Fruit fly (Drosophila melanogaster) whole organism, embryonic: ENCODE data around the gene CG1103.
A peak's percentile ranks its signal among the peaks of the same experiment; 100 is the strongest.

Source experiments
- Abd-B ChIP-seq: fragments of 200-800 bp; sonication (Bioruptor generic); optimal IDR thresholded peaks from 2 replicates; lab custom pipeline; 2018; ENCODE audit warnings: missing biosample characterization, mild to moderate bottlenecking, missing genetic modification characterization, moderate library complexity
- Atf-2 ChIP-seq: fragments of 200-800 bp; sonication (Bioruptor generic); optimal IDR thresholded peaks from 2 replicates; lab custom pipeline; 2016; ENCODE audit warnings: missing biosample characterization, missing genetic modification characterization
- C15 ChIP-seq: fragments of 200-800 bp; sonication (Bioruptor generic); IDR thresholded peaks from 3 replicates; pipeline ENCODE4 v1.3.6; 2022; ENCODE audit warnings: missing biosample characterization, missing genetic modification characterization
- CG10565 ChIP-seq: fragments of 200-800 bp; sonication (Bioruptor generic); optimal IDR thresholded peaks from 3 replicates; lab custom pipeline; 2016; ENCODE audit warnings: missing biosample characterization, mild to moderate bottlenecking, missing genetic modification characterization
- CG14441 ChIP-seq: fragments of 200-800 bp; sonication (Bioruptor generic); IDR thresholded peaks from 2 replicates; pipeline ENCODE4 v1.3.6; 2022; ENCODE audit warnings: missing biosample characterization, missing genetic modification characterization
- CG17328 ChIP-seq: fragments of 200-800 bp; sonication (Bioruptor generic); IDR thresholded peaks from 2 replicates; pipeline ENCODE4 v1.3.6; 2022; ENCODE audit warnings: missing biosample characterization, missing genetic modification characterization
- CG2678 ChIP-seq: fragments of 200-800 bp; sonication (Bioruptor generic); optimal IDR thresholded peaks from 3 replicates; lab custom pipeline; 2019; ENCODE audit warnings: missing biosample characterization, mild to moderate bottlenecking, missing genetic modification characterization, moderate library complexity
- CG30403 ChIP-seq: fragments of 200-800 bp; sonication (Bioruptor generic); optimal IDR thresholded peaks from 3 replicates; lab custom pipeline; 2016; ENCODE audit warnings: missing biosample characterization, missing genetic modification characterization
- CG31388 ChIP-seq: fragments of 200-800 bp; sonication (Bioruptor generic); optimal IDR thresholded peaks from 2 replicates; lab custom pipeline; 2016; ENCODE audit warnings: missing biosample characterization, missing genetic modification characterization
- CG34376 ChIP-seq: fragments of 200-800 bp; sonication (Bioruptor generic); optimal IDR thresholded peaks from 2 replicates; lab custom pipeline; 2018; ENCODE audit warnings: missing biosample characterization, mild to moderate bottlenecking, missing genetic modification characterization
- CG34422 ChIP-seq: fragments of 200-800 bp; sonication (Bioruptor generic); IDR thresholded peaks from 3 replicates; pipeline ENCODE4 v1.3.6; 2022; ENCODE audit warnings: missing biosample characterization, missing genetic modification characterization
- CG3726 ChIP-seq: fragments of 200-800 bp; sonication (Bioruptor generic); IDR thresholded peaks from 3 replicates; pipeline ENCODE4, ENCODE4 v1.3.6; 2022; ENCODE audit warnings: missing biosample characterization, missing genetic modification characterization
- CG4360 ChIP-seq: fragments of 200-800 bp; sonication (Bioruptor generic); IDR thresholded peaks from 2 replicates; pipeline ENCODE4 v1.3.6; 2022; ENCODE audit warnings: missing biosample characterization, missing genetic modification characterization
- CG4424 ChIP-seq: fragments of 200-800 bp; sonication (Bioruptor generic); optimal IDR thresholded peaks from 3 replicates; lab custom pipeline; 2016; ENCODE audit warnings: missing biosample characterization, missing genetic modification characterization
- CG5180 ChIP-seq: fragments of 200-800 bp; sonication (Bioruptor generic); optimal IDR thresholded peaks from 3 replicates; lab custom pipeline; 2017; ENCODE audit warnings: missing biosample characterization, missing genetic modification characterization, mild to moderate bottlenecking, moderate library complexity, missing genetic modification reagents
- CG6175 ChIP-seq: fragments of 200-800 bp; sonication (Bioruptor generic); IDR thresholded peaks from 3 replicates; pipeline ENCODE4 v1.3.6; 2022; ENCODE audit warnings: missing biosample characterization, missing genetic modification characterization
- CG7556 ChIP-seq: fragments of 200-800 bp; sonication (Bioruptor generic); optimal IDR thresholded peaks from 2 replicates; lab custom pipeline; 2017; ENCODE audit warnings: missing biosample characterization, mild to moderate bottlenecking, missing genetic modification characterization
- CG7987 ChIP-seq: fragments of 200-800 bp; sonication (Bioruptor generic); optimal IDR thresholded peaks from 2 replicates; lab custom pipeline; 2018; ENCODE audit warnings: missing biosample characterization, mild to moderate bottlenecking, missing genetic modification characterization, moderate library complexity
- CG9797 ChIP-seq: fragments of 200-800 bp; sonication (Bioruptor generic); optimal IDR thresholded peaks from 3 replicates; lab custom pipeline; 2018; ENCODE audit warnings: missing biosample characterization, mild to moderate bottlenecking, missing genetic modification characterization
- Chrac-16 ChIP-seq: fragments of 200-800 bp; sonication (Bioruptor generic); optimal IDR thresholded peaks from 3 replicates; lab custom pipeline; 2016; ENCODE audit warnings: missing biosample characterization, missing genetic modification characterization
- D ChIP-seq, 2 experiments: fragments of 200-800 bp in 1 of 2; fragments of >200 bp in 1 of 2; sonication (Bioruptor generic) in 1 of 2; optimal IDR thresholded peaks; 2 replicates in 1 of 2; 3 replicates in 1 of 2; lab custom pipeline; 2017; ENCODE audit warnings: mild to moderate bottlenecking in 1 of 2, missing biosample characterization in 1 of 2, missing genetic modification characterization in 1 of 2, missing genetic modification reagents in 1 of 2
- Doc3 ChIP-seq: fragments of 200-800 bp; sonication (Bioruptor generic); IDR thresholded peaks from 3 replicates; pipeline ENCODE4 v1.3.6; 2022; ENCODE audit warnings: missing biosample characterization, missing genetic modification characterization; ENCODE audit not compliant: partially characterized antibody
- Ets65A ChIP-seq: fragments of 200-800 bp; sonication (Bioruptor generic); peaks from one replicate; lab custom pipeline; 2016; ENCODE audit warnings: missing biosample characterization, missing genetic modification characterization
- Gsc ChIP-seq: fragments of 200-800 bp; sonication (Bioruptor generic); IDR thresholded peaks from 2 replicates; pipeline ENCODE4 v1.3.6; 2022; ENCODE audit warnings: missing biosample characterization, missing genetic modification characterization
- HLHmδ ChIP-seq: fragments of 200-800 bp; sonication (Bioruptor generic); optimal IDR thresholded peaks from 2 replicates; lab custom pipeline; 2018; ENCODE audit warnings: missing biosample characterization, mild to moderate bottlenecking, missing genetic modification characterization, moderate library complexity
- Hand ChIP-seq: fragments of 200-800 bp; sonication (Bioruptor generic); optimal IDR thresholded peaks from 2 replicates; lab custom pipeline; 2017; ENCODE audit warnings: mild to moderate bottlenecking, missing biosample characterization, missing genetic modification reagents, missing genetic modification characterization
- Lim3 ChIP-seq: fragments of 200-800 bp; sonication (Bioruptor generic); IDR thresholded peaks from 2 replicates; pipeline ENCODE4 v1.3.6; 2022; ENCODE audit warnings: missing biosample characterization, missing genetic modification characterization
- Sox102F ChIP-seq: fragments of 200-800 bp; sonication (Bioruptor generic); optimal IDR thresholded peaks from 2 replicates; lab custom pipeline; 2018; ENCODE audit warnings: missing biosample characterization, mild to moderate bottlenecking, missing genetic modification characterization, moderate library complexity
- TFAM ChIP-seq: fragments of 200-800 bp; sonication (Bioruptor generic); optimal IDR thresholded peaks from 2 replicates; lab custom pipeline; 2017; ENCODE audit warnings: missing biosample characterization, missing genetic modification characterization, inconsistent platforms
- Taf1 ChIP-seq: fragments of 200-800 bp; sonication (Bioruptor generic); IDR thresholded peaks from 2 replicates; pipeline ENCODE4 v1.3.6; 2022; ENCODE audit warnings: missing biosample characterization, missing genetic modification characterization
- abd-A ChIP-seq: fragments of 200-800 bp; sonication (Bioruptor generic); optimal IDR thresholded peaks from 3 replicates; lab custom pipeline; 2019; ENCODE audit warnings: missing biosample characterization, mild to moderate bottlenecking, missing genetic modification characterization, moderate library complexity
- ase ChIP-seq: fragments of 200-800 bp; sonication (Bioruptor generic); IDR thresholded peaks from 3 replicates; pipeline ENCODE4 v1.3.6; 2022; ENCODE audit warnings: missing biosample characterization, missing genetic modification characterization
- bsh ChIP-seq, 2 experiments: fragments of 200-800 bp; sonication (Bioruptor generic); optimal IDR thresholded peaks; 2 replicates each; lab custom pipeline; 2017 to 2018; ENCODE audit warnings: mild to moderate bottlenecking in 2 of 2, missing biosample characterization in 2 of 2, missing genetic modification characterization in 2 of 2, moderate library complexity in 1 of 2
- cg ChIP-seq: fragments of 200-800 bp; sonication (Bioruptor generic); optimal IDR thresholded peaks from 3 replicates; lab custom pipeline; 2019; ENCODE audit warnings: missing biosample characterization, mild to moderate bottlenecking, missing genetic modification characterization, moderate library complexity
- crp ChIP-seq, 2 experiments: fragments of 200-800 bp; sonication (Bioruptor generic); optimal IDR thresholded peaks; 2 replicates in 1 of 2; 3 replicates in 1 of 2; lab custom pipeline; 2017; ENCODE audit warnings: missing biosample characterization in 2 of 2, missing genetic modification characterization in 2 of 2, mild to moderate bottlenecking in 1 of 2, moderate library complexity in 1 of 2
- eve ChIP-seq, 2 experiments: fragments of >200 bp; optimal IDR thresholded peaks; 2 replicates each; lab custom pipeline; 2017; ENCODE audit warnings: missing biosample characterization in 2 of 2, missing genetic modification characterization in 2 of 2
- fd102C ChIP-seq: fragments of 200-800 bp; sonication (Bioruptor generic); optimal IDR thresholded peaks from 2 replicates; lab custom pipeline; 2018; ENCODE audit warnings: missing biosample characterization, mild to moderate bottlenecking, missing genetic modification characterization, moderate library complexity
- fru ChIP-seq: fragments of >200 bp; optimal IDR thresholded peaks from 2 replicates; lab custom pipeline; 2017
- gsb ChIP-seq: fragments of 200-800 bp; sonication (Bioruptor generic); IDR thresholded peaks from 2 replicates; pipeline ENCODE4 v1.3.6; 2022; ENCODE audit warnings: missing biosample characterization, missing genetic modification characterization
- lilli ChIP-seq: fragments of 200-800 bp; sonication (Bioruptor generic); optimal IDR thresholded peaks from 3 replicates; lab custom pipeline; 2016; ENCODE audit warnings: missing biosample characterization, missing genetic modification characterization
- mirr ChIP-seq: fragments of 200-800 bp; sonication (Bioruptor generic); optimal IDR thresholded peaks from 3 replicates; lab custom pipeline; 2018; ENCODE audit warnings: missing biosample characterization, mild to moderate bottlenecking, missing genetic modification characterization
- mld ChIP-seq: fragments of 200-800 bp; sonication (Bioruptor generic); IDR thresholded peaks from 3 replicates; pipeline ENCODE4 v1.3.6; 2022; ENCODE audit warnings: missing biosample characterization, missing genetic modification characterization; ENCODE audit not compliant: partially characterized antibody
- pho ChIP-seq: fragments of 200-800 bp; sonication (Bioruptor generic); optimal IDR thresholded peaks from 2 replicates; lab custom pipeline; 2016; ENCODE audit warnings: missing biosample characterization, missing genetic modification characterization
- schlank ChIP-seq: fragments of 200-800 bp; sonication (Bioruptor generic); optimal IDR thresholded peaks from 2 replicates; lab custom pipeline; 2018; ENCODE audit warnings: missing biosample characterization, mild to moderate bottlenecking, missing genetic modification characterization
- sima ChIP-seq: fragments of 200-800 bp; sonication (Bioruptor generic); optimal IDR thresholded peaks from 2 replicates; lab custom pipeline; 2016; ENCODE audit warnings: missing biosample characterization, missing genetic modification characterization
- sna ChIP-seq: fragments of 200-800 bp; sonication (Bioruptor generic); IDR thresholded peaks from 2 replicates; pipeline ENCODE4 v1.3.6; 2022; ENCODE audit warnings: missing biosample characterization, missing genetic modification characterization; ENCODE audit not compliant: partially characterized antibody
- tna ChIP-seq: fragments of 200-800 bp; sonication (Bioruptor generic); IDR thresholded peaks from 2 replicates; pipeline ENCODE4 v1.3.6; 2022; ENCODE audit warnings: missing biosample characterization, missing genetic modification characterization; ENCODE audit not compliant: partially characterized antibody
- tx ChIP-seq: fragments of 200-800 bp; sonication (Bioruptor generic); optimal IDR thresholded peaks from 2 replicates; lab custom pipeline; 2016; ENCODE audit warnings: missing biosample characterization, missing genetic modification characterization
- wor ChIP-seq: fragments of 200-800 bp; sonication (Bioruptor generic); IDR thresholded peaks from 2 replicates; pipeline ENCODE4 v1.3.6; 2022; ENCODE audit warnings: missing biosample characterization, missing genetic modification characterization
- yki ChIP-seq: fragments of >200 bp; optimal IDR thresholded peaks from 3 replicates; lab custom pipeline; 2018

CG1103 gene

DNA sequence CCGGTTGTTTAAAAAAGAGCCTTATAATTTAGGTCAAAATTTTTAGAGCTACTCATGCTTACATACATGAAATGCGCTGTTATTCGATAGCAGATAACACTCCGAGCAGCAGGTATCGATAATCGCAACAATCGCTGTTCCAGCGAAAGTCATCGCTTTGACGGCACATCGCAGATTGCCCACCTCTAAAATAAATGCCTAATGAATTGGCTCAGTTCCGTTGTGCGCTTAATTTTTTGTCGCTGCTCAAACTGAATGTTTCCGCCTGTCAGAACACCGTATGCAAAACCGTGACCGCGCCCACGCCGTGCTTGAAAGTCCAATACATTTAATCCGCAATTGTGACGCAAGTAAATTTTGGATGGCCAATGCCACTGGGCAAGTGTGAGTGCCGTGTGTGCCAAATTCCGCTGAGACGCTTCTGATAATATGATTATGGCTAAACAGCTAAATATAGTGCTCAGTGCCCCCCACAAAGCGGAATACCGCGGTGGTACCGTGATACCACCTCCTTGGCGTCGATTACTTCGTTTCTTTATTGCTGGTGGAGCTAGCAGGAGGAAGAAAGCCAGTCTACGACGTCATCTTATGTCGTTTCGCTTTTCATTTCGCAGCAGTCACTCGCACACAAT lies 17.9 kb upstream of the CG1103 start, which contains the start of gene CG9795 (continued):
- TF ChIP-seq tx = peak; percentile 25
- TF ChIP-seq CG10565 = no peak
- TF ChIP-seq CG6175 (GFP tag; lab: Robert Waterston, UW) = no peak
- peak; percentile 97 for TF ChIP-seq mld (GFP tag; lab: Robert Waterston, UW)
- peak; percentile 36 for TF ChIP-seq HLHmδ (GFP tag; lab: Kevin White, UChicago)
- TF ChIP-seq TFAM (GFP tag; lab: Kevin White, UChicago) = no peak
- TF ChIP-seq CG3726 = no peak
- TF ChIP-seq Chrac-16 (GFP tag; lab: Kevin White, UChicago) = no peak
- no peak for TF ChIP-seq Lim3 (GFP tag; lab: Robert Waterston, UW)
- no peak for TF ChIP-seq CG17328 (GFP tag; lab: Robert Waterston, UW)
- TF ChIP-seq fru (lab: Kevin White, UChicago) = no peak
- peak; percentile 77 for TF ChIP-seq Ets65A (GFP tag; lab: Kevin White, UChicago)
- TF ChIP-seq crp (GFP tag; optimal IDR thresholded peaks at IDR 0.05; lab: Kevin White, UChicago) = no peak
- no peak for TF ChIP-seq CG2678
- no peak for TF ChIP-seq wor (GFP tag; lab: Robert Waterston, UW)
- no peak for TF ChIP-seq CG5180 (GFP tag; lab: Kevin White, UChicago)
- no peak for TF ChIP-seq fd102C (GFP tag; lab: Kevin White, UChicago)
- TF ChIP-seq yki (lab: Kevin White, UChicago) = no peak
- no peak for TF ChIP-seq sima (GFP tag; lab: Kevin White, UChicago)
- no peak for TF ChIP-seq Abd-B (GFP tag; lab: Kevin White, UChicago)
- peak; percentile 96 for TF ChIP-seq tna (GFP tag; lab: Robert Waterston, UW)
- peak; percentile 52; the same call in 1 of the 3 replicates for TF ChIP-seq CG34422 (GFP tag; lab: Robert Waterston, UW)
- TF ChIP-seq Atf-2 = no peak
- TF ChIP-seq ase (GFP tag; lab: Robert Waterston, UW) = no peak
- no peak for TF ChIP-seq CG4360 (GFP tag; lab: Robert Waterston, UW)
- TF ChIP-seq sna (GFP tag; lab: Robert Waterston, UW) = peak; percentile 89
- no peak for TF ChIP-seq CG31388
- TF ChIP-seq lilli = peak; percentile 57
- TF ChIP-seq C15 (GFP tag; lab: Robert Waterston, UW) = no peak
- TF ChIP-seq Hand (GFP tag; lab: Kevin White, UChicago) = peak; percentile 28
- TF ChIP-seq eve (GFP tag; optimal IDR thresholded peaks at IDR 0.05; lab: Kevin White, UChicago) = no peak
- TF ChIP-seq CG14441 (GFP tag; lab: Robert Waterston, UW) = no peak
- TF ChIP-seq CG4424 = peak; percentile 4
- peak; percentile 75 for TF ChIP-seq Doc3 (GFP tag; lab: Robert Waterston, UW)
- TF ChIP-seq pho (GFP tag; lab: Kevin White, UChicago) = no peak
- peak; percentile 27 for TF ChIP-seq CG34376 (GFP tag; lab: Kevin White, UChicago)
- no peak for TF ChIP-seq gsb (GFP tag; lab: Robert Waterston, UW)
- peak; percentile 39 for TF ChIP-seq schlank
- TF ChIP-seq CG9797 = peak; percentile 22
- TF ChIP-seq D (optimal IDR thresholded peaks at IDR 0.05; lab: Kevin White, UChicago) = no peak
- TF ChIP-seq D (GFP tag; optimal IDR thresholded peaks at IDR 0.05; lab: Kevin White, UChicago) = no peak
- no peak for TF ChIP-seq CG7556 (GFP tag; lab: Kevin White, UChicago)
- TF ChIP-seq CG30403 (GFP tag; lab: Kevin White, UChicago) = peak; percentile 38
- TF ChIP-seq Sox102F (GFP tag; lab: Kevin White, UChicago) = no peak
- no peak for TF ChIP-seq cg (GFP tag; lab: Kevin White, UChicago)
- no peak for TF ChIP-seq Taf1 (GFP tag; lab: Robert Waterston, UW)
- TF ChIP-seq abd-A (tag; lab: Kevin White, UChicago) = no peak
- no peak for TF ChIP-seq Gsc (GFP tag; lab: Robert Waterston, UW)
- no peak for TF ChIP-seq bsh (GFP tag; optimal IDR thresholded peaks at IDR 0.05; lab: Kevin White, UChicago)
- TF ChIP-seq mirr (GFP tag; lab: Kevin White, UChicago) = no peak
- peak; percentile 51 for TF ChIP-seq CG7987 (GFP tag; lab: Kevin White, UChicago)
